Worm (Caenorhabditis elegans): ENCODE measurements around the gene M04G7.2.

DNA sequence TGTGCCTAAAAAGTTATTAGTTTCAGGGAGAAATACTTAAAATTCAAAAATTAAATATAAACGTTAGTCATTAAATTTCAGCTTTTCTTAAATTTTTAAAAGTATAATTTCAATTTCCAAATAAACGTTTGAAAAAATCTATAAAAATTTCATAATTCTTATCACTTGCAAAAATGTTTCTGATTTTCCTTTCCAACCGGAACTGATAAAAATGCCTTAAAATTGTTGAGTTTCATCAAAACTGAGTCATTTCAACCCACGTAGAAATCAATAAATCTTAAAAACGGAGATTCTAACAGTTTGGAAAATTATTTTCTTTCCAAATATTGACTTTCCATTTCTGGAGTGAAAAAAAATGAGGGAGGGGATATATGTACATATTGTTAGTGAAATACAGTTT is 51.9 kb downstream of the M04G7.2 start:
- no peak for TF ChIP-seq W03F9.2 (tag; optimal IDR thresholded peaks at IDR 0.05)
- TF ChIP-seq him-1 (tag; optimal IDR thresholded peaks at IDR 0.05) = no peak
- TF ChIP-seq dao-5 (tag; optimal IDR thresholded peaks at IDR 0.05) = no peak
